Fruit fly (Drosophila melanogaster) whole organism: ENCODE data around the gene Ccdc56.

Experiments
- CG8478 ChIP-seq: fragments of >200 bp; optimal IDR thresholded peaks from 2 replicates; lab custom pipeline; 2018; ENCODE audit warnings: inconsistent platforms
- Dll ChIP-seq: fragments of >200 bp; optimal IDR thresholded peaks from 2 replicates; lab custom pipeline; 2017
- pan ChIP-seq: fragments of >200 bp; optimal IDR thresholded peaks from 2 replicates; lab custom pipeline; 2017
- psq ChIP-seq: fragments of >200 bp; optimal IDR thresholded peaks from 2 replicates; lab custom pipeline; 2017

- TF ChIP-seq pan (lab: Kevin White, UChicago): no peak
- TF ChIP-seq Dll (lab: Kevin White, UChicago): no peak
- no peak for TF ChIP-seq psq (lab: Kevin White, UChicago)
- TF ChIP-seq CG8478 (lab: Kevin White, UChicago): no peak
These were observed 18.8 kb upstream of the Ccdc56 start for dm6 chr3L:11689832-11690602.
